Worm (Caenorhabditis elegans): ENCODE measurements around the gene K06G5.1.

K06G5.1 gene

ce11 chrX:14169569-14170031, 45.2 kb upstream of the K06G5.1 start, which contains the start of gene sym-4 (continued):
- TF ChIP-seq elt-1 (tag; optimal IDR thresholded peaks at IDR 0.05) (no peak), elt-3 (tag; optimal IDR thresholded peaks at IDR 0.05) (no peak), sma-3 (GFP tag; optimal IDR thresholded peaks at IDR 0.05) (peak; percentile 96)

ce11 chrX:14173850-14174249, 40.9 kb upstream of the K06G5.1 start, which contains the start of gene idhb-1:
TSS of gene idhb-1 (minus strand) at chrX:14174063.
- no peak for TF ChIP-seq ceh-82 (tag; optimal IDR thresholded peaks at IDR 0.05)
- no peak for TF ChIP-seq ztf-1 (GFP tag; conservative IDR thresholded peaks at IDR 0.05)
- TF ChIP-seq nhr-25 (tag; optimal IDR thresholded peaks at IDR 0.05), result peak; percentile 76
- no peak for TF ChIP-seq ceh-16 (tag; optimal IDR thresholded peaks at IDR 0.05)
- peak; percentile 67 for TF ChIP-seq unc-55 (GFP tag; optimal IDR thresholded peaks at IDR 0.05)
- no peak for TF ChIP-seq unc-39 (tag; optimal IDR thresholded peaks at IDR 0.05)
- TF ChIP-seq fos-1 (tag; optimal IDR thresholded peaks at IDR 0.05), result peak; percentile 59
- TF ChIP-seq mdl-1 (tag; optimal IDR thresholded peaks at IDR 0.05), result peak in 1 of 2 experiments; percentile 22
- TF ChIP-seq nhr-237 (tag; optimal IDR thresholded peaks at IDR 0.05), result no peak
- peak; percentile 74 for TF ChIP-seq sma-9 (GFP tag; optimal IDR thresholded peaks at IDR 0.05)
- TF ChIP-seq sma-9 (tag; optimal IDR thresholded peaks at IDR 0.05), result no peak
- no peak for TF ChIP-seq unc-62 (GFP tag; optimal IDR thresholded peaks at IDR 0.05)
- TF ChIP-seq ztf-4 (tag; optimal IDR thresholded peaks at IDR 0.05), result peak; percentile 19
- TF ChIP-seq lin-13 (GFP tag; optimal IDR thresholded peaks at IDR 0.05), result peak; percentile 71
- peak; percentile 23 for TF ChIP-seq snpc-4 (tag; optimal IDR thresholded peaks at IDR 0.05)
- no peak for TF ChIP-seq mbf-1 (tag; optimal IDR thresholded peaks at IDR 0.05)
- peak; percentile 31 for TF ChIP-seq zag-1 (tag; optimal IDR thresholded peaks at IDR 0.05)
- peak; percentile 79 for TF ChIP-seq F13H6.1 (tag; optimal IDR thresholded peaks at IDR 0.05)
- no peak for TF ChIP-seq ama-1 (optimal IDR thresholded peaks at IDR 0.05)
- TF ChIP-seq C34F6.9 (tag; optimal IDR thresholded peaks at IDR 0.05), result peak; percentile 62
- TF ChIP-seq lsy-2 (tag; optimal IDR thresholded peaks at IDR 0.05), result peak; percentile 67 to 78
- peak; percentile 32 for TF ChIP-seq egl-27 (tag; optimal IDR thresholded peaks at IDR 0.05)
- no peak for TF ChIP-seq Y55F3AM.14 (GFP tag; optimal IDR thresholded peaks at IDR 0.05)
- TF ChIP-seq nhr-23 (tag; optimal IDR thresholded peaks at IDR 0.05), result no peak
- TF ChIP-seq lin-11 (tag; optimal IDR thresholded peaks at IDR 0.05), result peak; percentile 53
- TF ChIP-seq gmeb-1 (tag; optimal IDR thresholded peaks at IDR 0.05), result peak; percentile 74
- no peak for TF ChIP-seq nhr-77 (tag; optimal IDR thresholded peaks at IDR 0.05)
- TF ChIP-seq nhr-6 (tag; optimal IDR thresholded peaks at IDR 0.05), result peak; percentile 43
- peak; percentile 73 for TF ChIP-seq crh-2 (tag; optimal IDR thresholded peaks at IDR 0.05)
- TF ChIP-seq nhr-129 (tag; optimal IDR thresholded peaks at IDR 0.05), result peak; percentile 78
- peak; percentile 55 for TF ChIP-seq nhr-21 (tag; optimal IDR thresholded peaks at IDR 0.05)
- peak; percentile 62 for TF ChIP-seq sma-3 (GFP tag; optimal IDR thresholded peaks at IDR 0.05)
- no peak for TF ChIP-seq ztf-11 (tag; optimal IDR thresholded peaks at IDR 0.05)
- TF ChIP-seq sem-4 (tag; optimal IDR thresholded peaks at IDR 0.05), result peak; percentile 39
- no peak for TF ChIP-seq skn-1 (tag; optimal IDR thresholded peaks at IDR 0.05)
- TF ChIP-seq mab-5 (tag; optimal IDR thresholded peaks at IDR 0.05), result peak; percentile 80

- TF ChIP-seq ZK546.5 (tag; optimal IDR thresholded peaks at IDR 0.05) (no peak), lin-11 (tag; optimal IDR thresholded peaks at IDR 0.05) (no peak), crh-2 (tag; optimal IDR thresholded peaks at IDR 0.05) (no peak), unc-39 (tag; optimal IDR thresholded peaks at IDR 0.05) (no peak), aly-2 (tag; optimal IDR thresholded peaks at IDR 0.05) (no peak), sma-9 (GFP tag; optimal IDR thresholded peaks at IDR 0.05) (no peak), sma-9 (tag; optimal IDR thresholded peaks at IDR 0.05) (no peak), mab-5 (tag; optimal IDR thresholded peaks at IDR 0.05) (no peak), snpc-4 (tag; optimal IDR thresholded peaks at IDR 0.05) (no peak), R02D3.7 (tag; optimal IDR thresholded peaks at IDR 0.05) (no peak), ztf-4 (tag; optimal IDR thresholded peaks at IDR 0.05) (no peak), nhr-21 (tag; optimal IDR thresholded peaks at IDR 0.05) (no peak)
These were observed 39.0 kb upstream of the K06G5.1 start, which contains the start of gene C37E2.2 for ce11 chrX:14175740-14176139. TSS of gene C37E2.2 (plus strand) at chrX:14176040.
